Fruit fly (Drosophila melanogaster) whole organism, adult: ENCODE results near the gene CG3703.

Experiments used
- CG12768 ChIP-seq: fragments of 200-800 bp; sonication (Bioruptor generic); optimal IDR thresholded peaks from 2 replicates; lab custom pipeline; 2017; ENCODE audit warnings: missing biosample characterization, missing genetic modification characterization, mild to moderate bottlenecking, moderate library complexity, missing genetic modification reagents
- CG33017 ChIP-seq: fragments of 200-800 bp; sonication (Bioruptor generic); optimal IDR thresholded peaks from 2 replicates; lab custom pipeline; 2018; ENCODE audit warnings: missing biosample characterization, mild to moderate bottlenecking, missing genetic modification characterization, moderate library complexity
- CG5204 ChIP-seq: fragments of 200-800 bp; sonication (Bioruptor generic); optimal IDR thresholded peaks from 2 replicates; lab custom pipeline; 2016; ENCODE audit warnings: missing biosample characterization, missing genetic modification characterization
- CG7045 ChIP-seq: fragments of 200-800 bp; sonication (Bioruptor generic); optimal IDR thresholded peaks from 2 replicates; lab custom pipeline; 2017; ENCODE audit warnings: missing biosample characterization, mild to moderate bottlenecking, missing genetic modification characterization
- CG7101 ChIP-seq: fragments of 200-800 bp; sonication (Bioruptor generic); optimal IDR thresholded peaks from 2 replicates; lab custom pipeline; 2018; ENCODE audit warnings: missing biosample characterization, mild to moderate bottlenecking, missing genetic modification characterization, moderate library complexity
- pad ChIP-seq: fragments of 200-800 bp; sonication (Bioruptor generic); optimal IDR thresholded peaks from 3 replicates; lab custom pipeline; 2017; ENCODE audit warnings: missing biosample characterization, missing genetic modification characterization, mild to moderate bottlenecking, moderate library complexity, missing genetic modification reagents
- tj ChIP-seq: fragments of 200-800 bp; sonication (Bioruptor generic); optimal IDR thresholded peaks from 3 replicates; lab custom pipeline; 2017; ENCODE audit warnings: missing biosample characterization, mild to moderate bottlenecking, missing genetic modification characterization, moderate library complexity

dm6 chrX:940580-941184, 4.9 kb downstream of the CG3703 start, which contains the start of the genes CG3704 and mus81:
- TF ChIP-seq CG7045 (GFP tag; lab: Kevin White, UChicago) (no peak), CG12768 (GFP tag; lab: Kevin White, UChicago) (no peak), CG5204 (no peak), tj (GFP tag; lab: Kevin White, UChicago) (peak; percentile 21), CG7101 (tag; lab: Kevin White, UChicago) (no peak), pad (GFP tag; lab: Kevin White, UChicago) (peak; percentile 15), CG33017 (no peak)
